Worm (Caenorhabditis elegans) whole organism, mixed stage, embryonic: Measurements from ENCODE around the gene dod-17.

Experiments
- elt-3 ChIP-seq: fragments of 150-350 bp; optimal IDR thresholded peaks from 2 replicates; lab custom pipeline; 2014; ENCODE audit warnings: missing biosample characterization, missing genetic modification characterization
- lin-13 ChIP-seq: fragments of 150-350 bp; optimal IDR thresholded peaks from 2 replicates; lab custom pipeline; 2014; ENCODE audit warnings: missing biosample characterization, missing genetic modification characterization
- lsy-2 ChIP-seq: fragments of 150-350 bp; optimal IDR thresholded peaks from 2 replicates; lab custom pipeline; 2014; ENCODE audit warnings: missing biosample characterization, missing genetic modification characterization
- nhr-2 ChIP-seq: fragments of 150-350 bp; optimal IDR thresholded peaks from 2 replicates; lab custom pipeline; 2014; ENCODE audit warnings: missing biosample characterization, missing genetic modification characterization
- nhr-237 ChIP-seq: fragments of 150-350 bp; optimal IDR thresholded peaks from 2 replicates; lab custom pipeline; 2014; ENCODE audit warnings: missing biosample characterization, missing genetic modification characterization
- nhr-28 ChIP-seq: fragments of 150-350 bp; optimal IDR thresholded peaks from 2 replicates; lab custom pipeline; 2014; ENCODE audit warnings: missing biosample characterization, missing genetic modification characterization
- pha-4 ChIP-seq: fragments of 150-350 bp; optimal IDR thresholded peaks from 2 replicates; lab custom pipeline; 2018; ENCODE audit warnings: missing biosample characterization, missing genetic modification reagents, missing genetic modification characterization
- sem-2 ChIP-seq: fragments of 200-800 bp; sonication (Bioruptor generic); optimal IDR thresholded peaks from 2 replicates; lab custom pipeline; 2018; ENCODE audit warnings: mild to moderate bottlenecking, missing genetic modification characterization, missing compliant biosample characterization
- snpc-4 ChIP-seq: fragments of 150-350 bp; optimal IDR thresholded peaks from 2 replicates; lab custom pipeline; 2014; ENCODE audit warnings: missing biosample characterization, missing genetic modification characterization
- unc-39 ChIP-seq: fragments of 150-350 bp; optimal IDR thresholded peaks from 2 replicates; lab custom pipeline; 2014; ENCODE audit warnings: missing biosample characterization, missing genetic modification characterization
- unc-62 ChIP-seq: fragments of 150-350 bp; optimal IDR thresholded peaks from 2 replicates; lab custom pipeline; 2014; ENCODE audit warnings: missing biosample characterization, missing genetic modification reagents, missing genetic modification characterization
- ztf-11 ChIP-seq: fragments of 150-350 bp; optimal IDR thresholded peaks from 2 replicates; lab custom pipeline; 2014; ENCODE audit warnings: missing biosample characterization, missing genetic modification characterization

DNA sequence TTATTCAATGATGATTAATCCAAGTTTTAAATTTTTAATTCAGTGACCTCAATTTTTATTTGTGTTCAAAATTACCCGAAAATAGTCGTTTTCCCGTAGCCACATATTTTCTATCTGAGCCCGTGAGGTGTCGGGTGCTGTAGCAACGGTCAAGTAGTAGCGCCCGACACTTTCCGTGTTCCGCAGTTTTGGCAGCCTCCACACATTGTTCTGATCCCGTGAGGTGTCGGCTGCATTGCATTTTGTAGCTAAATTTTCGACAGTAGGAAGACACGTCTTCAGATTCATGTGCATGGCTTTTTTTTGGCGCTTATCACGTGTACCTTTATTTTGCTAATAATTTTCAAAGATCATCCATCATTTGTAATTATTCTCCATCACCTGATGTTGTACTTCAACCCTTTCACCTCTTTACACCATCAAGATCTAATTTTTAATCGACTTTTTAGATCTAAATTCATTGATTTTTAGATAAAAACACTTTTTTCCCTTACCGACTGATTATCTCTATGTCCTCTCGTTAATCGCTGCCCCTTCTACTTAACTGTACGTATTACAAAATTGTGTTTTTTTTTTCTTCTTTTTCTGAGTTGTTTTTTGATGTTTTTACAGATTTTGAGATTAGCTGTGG lies 37.7 kb downstream of the dod-17 start:
- no peak for TF ChIP-seq lsy-2 (tag; lab: Kevin White, UChicago)
- TF ChIP-seq elt-3: no peak
- TF ChIP-seq snpc-4 (tag; lab: Kevin White, UChicago): no peak
- no peak for TF ChIP-seq ztf-11 (tag; lab: Kevin White, UChicago)
- TF ChIP-seq lin-13 (tag; lab: Kevin White, UChicago): no peak
- no peak for TF ChIP-seq sem-2 (GFP tag; lab: Kevin White, UChicago)
- no peak for TF ChIP-seq unc-39 (tag; lab: Kevin White, UChicago)
- TF ChIP-seq nhr-28 (tag; lab: Kevin White, UChicago): no peak
- TF ChIP-seq nhr-2 (tag; lab: Kevin White, UChicago): no peak
- no peak for TF ChIP-seq nhr-237 (tag; lab: Kevin White, UChicago)
- TF ChIP-seq unc-62 (GFP tag; lab: Kevin White, UChicago): no peak
- TF ChIP-seq pha-4 (tag; lab: Kevin White, UChicago): no peak
